Fruit fly (Drosophila melanogaster): ENCODE data around the gene CG42305.

DNA sequence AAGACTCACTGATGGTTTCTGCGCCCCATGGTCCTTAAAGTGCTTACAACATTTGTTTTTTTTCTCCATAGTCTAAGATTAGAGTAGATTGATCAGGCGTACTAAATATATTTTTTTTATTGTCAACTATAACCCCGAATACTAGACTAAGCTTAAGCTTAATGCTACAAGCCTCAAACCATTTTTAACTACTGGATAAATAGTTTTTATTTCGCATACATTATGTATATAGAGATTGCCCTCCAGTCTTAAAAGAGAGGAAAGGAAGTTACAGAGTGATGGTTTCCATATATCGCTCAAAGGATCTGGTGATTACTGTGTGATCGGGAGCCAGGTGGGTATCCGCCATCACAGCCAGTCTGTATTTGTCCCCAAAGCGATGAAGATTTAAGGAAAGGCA lies 28.8 kb downstream of the CG42305 start, which contains the start of gene CG31752:
- no peak for TF ChIP-seq CTCF (optimal IDR thresholded peaks at IDR 0.05)
- TF ChIP-seq CG8478 (optimal IDR thresholded peaks at IDR 0.05), result no peak

All from S2 (cell line).